Worm (Caenorhabditis elegans) whole organism, L1 larva: ENCODE measurements around the gene ZK822.9.

Experiments used
- alr-1 ChIP-seq: fragments of 200-800 bp; sonication (Bioruptor generic); optimal IDR thresholded peaks from 2 replicates; lab custom pipeline; 2018; ENCODE audit warnings: borderline replicate concordance, mild to moderate bottlenecking, missing genetic modification characterization, missing compliant biosample characterization
- ama-1 ChIP-seq: fragments of 150-350 bp; optimal IDR thresholded peaks from 2 replicates; lab custom pipeline; 2014
- dpl-1 ChIP-seq, 3 experiments: fragments of 150-350 bp in 2 of 3; sonication (generic microtip) in 1 of 3; optimal IDR thresholded peaks; 2 replicates each; lab custom pipeline; 2014 to 2017; ENCODE audit warnings: missing biosample characterization in 3 of 3, missing genetic modification characterization in 3 of 3, missing genetic modification reagents in 3 of 3
- egl-27 ChIP-seq, 2 experiments: fragments of 150-350 bp in 1 of 2; sonication (generic microtip); optimal IDR thresholded peaks; 3 replicates each; lab custom pipeline; 2017 to 2018; ENCODE audit warnings: missing biosample characterization in 2 of 2, missing genetic modification characterization in 2 of 2, missing genetic modification reagents in 2 of 2
- elt-2 ChIP-seq: sonication (generic microtip); optimal IDR thresholded peaks from 2 replicates; lab custom pipeline; 2016; ENCODE audit warnings: missing genetic modification characterization, mild to moderate bottlenecking, inconsistent platforms, missing compliant biosample characterization, missing genetic modification reagents
- lin-35 ChIP-seq, 2 experiments: fragments of 150-350 bp; optimal IDR thresholded peaks; 2 replicates each; lab custom pipeline; 2014; ENCODE audit warnings: missing biosample characterization in 2 of 2, missing genetic modification characterization in 2 of 2, missing genetic modification reagents in 2 of 2
- tbx-2 ChIP-seq: sonication (generic microtip); optimal IDR thresholded peaks from 2 replicates; lab custom pipeline; 2016; ENCODE audit warnings: missing genetic modification characterization, missing compliant biosample characterization
- ztf-11 ChIP-seq, 2 experiments: sonication (generic microtip); optimal IDR thresholded peaks; 2 replicates each; lab custom pipeline; 2016 to 2017; ENCODE audit warnings: missing genetic modification characterization in 2 of 2, missing biosample characterization in 1 of 2, missing compliant biosample characterization in 1 of 2
- ztf-4 ChIP-seq: fragments of 150-350 bp; optimal IDR thresholded peaks from 2 replicates; lab custom pipeline; 2014; ENCODE audit warnings: missing biosample characterization, missing genetic modification characterization

- TF ChIP-seq elt-2 = no peak
- TF ChIP-seq alr-1 = no peak
- no peak for TF ChIP-seq ztf-4 (tag; lab: Kevin White, UChicago)
- TF ChIP-seq dpl-1 (GFP tag; optimal IDR thresholded peaks at IDR 0.05; lab: Kevin White, UChicago) = no peak
- TF ChIP-seq tbx-2 (tag; lab: Kevin White, UChicago) = no peak
- TF ChIP-seq lin-35 (GFP tag; optimal IDR thresholded peaks at IDR 0.05; lab: Kevin White, UChicago) = no peak
- no peak for TF ChIP-seq ama-1 (lab: Kevin White, UChicago)
- TF ChIP-seq ztf-11 (tag; optimal IDR thresholded peaks at IDR 0.05; lab: Kevin White, UChicago) = no peak
- no peak for TF ChIP-seq egl-27 (tag; optimal IDR thresholded peaks at IDR 0.05; lab: Kevin White, UChicago)
Observed at ce11 chrIV:11959573-11959972, 43.8 kb downstream of the ZK822.9 start, which contains the start of gene tgt-1.
